Worm (Caenorhabditis elegans): ENCODE measurements around the gene F22E5.9.

DNA sequence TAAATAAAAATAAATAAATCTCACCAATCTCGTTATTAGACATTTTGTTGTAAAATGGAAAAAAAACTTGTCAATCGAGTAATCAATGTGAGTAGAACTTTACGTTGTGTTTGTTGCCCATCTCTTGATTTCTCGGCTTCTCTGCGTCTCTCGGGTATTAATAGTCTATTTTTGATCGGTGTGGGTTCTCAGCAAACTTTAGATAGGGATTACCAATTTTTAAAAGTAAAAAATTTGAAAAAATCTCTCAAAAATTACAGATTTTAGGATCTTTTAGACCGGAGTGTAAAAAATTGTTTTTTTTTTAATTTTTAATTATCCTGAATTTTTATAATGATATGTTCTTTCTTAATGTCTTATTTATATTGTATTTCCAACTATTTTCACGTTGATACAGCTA, 829 bp upstream of the F22E5.9 start, which contains the start of gene F22E5.21:
- TF ChIP-seq T23F11.4 (GFP tag; optimal IDR thresholded peaks at IDR 0.05) (no peak), nhr-11 (tag; optimal IDR thresholded peaks at IDR 0.05) (no peak), ceh-22 (tag; optimal IDR thresholded peaks at IDR 0.05) (no peak), pqm-1 (tag; optimal IDR thresholded peaks at IDR 0.05) (no peak), ets-4 (tag; optimal IDR thresholded peaks at IDR 0.05) (no peak), lin-11 (tag; optimal IDR thresholded peaks at IDR 0.05) (no peak), K02D7.2 (tag; optimal IDR thresholded peaks at IDR 0.05) (no peak), lim-6 (tag; optimal IDR thresholded peaks at IDR 0.05) (no peak), ama-1 (optimal IDR thresholded peaks at IDR 0.05) (no peak), rnt-1 (tag; optimal IDR thresholded peaks at IDR 0.05) (no peak), pha-4 (tag; optimal IDR thresholded peaks at IDR 0.05) (no peak), hlh-30 (tag; optimal IDR thresholded peaks at IDR 0.05; ENCODE audit: insufficient read depth) (no peak), syd-9 (tag; optimal IDR thresholded peaks at IDR 0.05) (no peak), fkh-10 (GFP tag; optimal IDR thresholded peaks at IDR 0.05) (no peak)

Data from whole organism, late embryonic.